Fruit fly (Drosophila melanogaster) Kc167 (cell line): Measurements from ENCODE around the gene Ube4B.
A peak's percentile ranks its signal among the peaks of the same experiment; 100 is the strongest.

ENCODE experiments used
- Sin3A ChIP-seq: fragments of >200 bp; optimal IDR thresholded peaks from 2 replicates; lab custom pipeline; 2018; ENCODE audit warnings: missing external identifiers
- insv ChIP-seq: fragments of >200 bp; optimal IDR thresholded peaks from 3 replicates; lab custom pipeline; 2018; ENCODE audit warnings: missing external identifiers
- psq ChIP-seq: fragments of >200 bp; optimal IDR thresholded peaks from 2 replicates; lab custom pipeline; 2017; ENCODE audit warnings: missing external identifiers

DNA sequence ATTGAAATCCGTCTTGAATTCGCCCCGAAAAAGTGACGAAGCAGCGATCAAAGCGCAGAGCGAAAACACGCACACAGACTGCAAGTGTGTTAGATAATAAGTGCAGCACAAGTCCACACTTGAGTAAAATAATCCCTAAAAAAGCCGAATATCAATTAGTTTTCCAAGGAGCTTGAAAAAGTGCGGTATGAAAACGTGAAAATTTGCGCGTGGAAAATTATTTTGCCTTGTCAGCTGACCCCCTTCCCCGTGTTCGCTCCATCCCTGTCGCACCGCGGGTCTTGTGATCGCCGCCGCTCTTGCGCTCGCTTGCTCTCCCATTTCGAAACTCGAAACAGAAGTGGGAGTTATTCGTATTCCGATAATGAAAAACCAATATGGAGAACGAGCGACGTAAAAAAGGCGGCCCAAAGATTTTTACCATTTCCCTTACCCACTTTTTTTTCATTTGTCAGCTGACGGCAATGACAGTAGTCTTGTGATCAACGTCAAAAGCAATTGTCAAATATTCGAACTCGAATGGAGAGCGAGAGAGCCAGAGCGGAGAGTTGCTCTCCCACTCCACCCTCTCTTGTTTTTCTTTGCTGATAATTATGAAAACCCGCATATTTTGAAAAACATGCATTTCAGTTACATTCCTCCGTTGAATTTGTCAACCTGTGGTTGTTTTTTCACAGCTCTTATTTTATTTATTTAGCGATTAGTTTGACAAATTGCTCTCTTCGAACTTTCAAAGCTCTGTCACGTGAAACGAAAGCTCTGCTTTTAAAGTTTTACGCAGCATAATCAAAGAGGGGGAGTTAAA, 44.5 kb downstream of the Ube4B start:
- TF ChIP-seq psq (peak; percentile 26), Sin3A (lab: Kevin White, UChicago) (no peak), insv (no peak)
